Fruit fly (Drosophila melanogaster) whole organism, embryonic: ENCODE data around the gene Rack1.

ENCODE experiments used
- Atf-2 ChIP-seq: fragments of 200-800 bp; sonication (Bioruptor generic); optimal IDR thresholded peaks from 2 replicates; lab custom pipeline; 2016; ENCODE audit warnings: missing biosample characterization, missing genetic modification characterization
- CG11504 ChIP-seq: fragments of 200-800 bp; sonication (Bioruptor generic); optimal IDR thresholded peaks from 3 replicates; lab custom pipeline; 2019; ENCODE audit warnings: missing biosample characterization, mild to moderate bottlenecking, missing genetic modification characterization, moderate library complexity
- Doc2 ChIP-seq: fragments of 200-800 bp; sonication (Bioruptor generic); IDR thresholded peaks from 2 replicates; pipeline ENCODE4 v1.3.6; 2022; ENCODE audit warnings: missing biosample characterization, missing genetic modification characterization
- H15 ChIP-seq: fragments of 200-800 bp; sonication (Bioruptor generic); IDR thresholded peaks from 3 replicates; pipeline ENCODE4 v1.3.6; 2022; ENCODE audit warnings: missing biosample characterization, missing genetic modification characterization
- cad ChIP-seq: fragments of >200 bp; optimal IDR thresholded peaks from 2 replicates; lab custom pipeline; 2017; ENCODE audit warnings: missing biosample characterization, missing genetic modification characterization
- dm ChIP-seq: fragments of 200-800 bp; sonication (Bioruptor generic); optimal IDR thresholded peaks from 3 replicates; lab custom pipeline; 2016; ENCODE audit warnings: missing biosample characterization, missing genetic modification characterization
- dmrt11E ChIP-seq: fragments of 200-800 bp; sonication (Bioruptor generic); optimal IDR thresholded peaks from 3 replicates; lab custom pipeline; 2018; ENCODE audit warnings: missing biosample characterization, mild to moderate bottlenecking, missing genetic modification characterization, moderate library complexity
- ems ChIP-seq: fragments of 200-800 bp; sonication (Bioruptor generic); optimal IDR thresholded peaks from 3 replicates; lab custom pipeline; 2016; ENCODE audit warnings: missing biosample characterization, missing genetic modification characterization
- lbe ChIP-seq: fragments of 200-800 bp; sonication (Bioruptor generic); optimal IDR thresholded peaks from 2 replicates; lab custom pipeline; 2016; ENCODE audit warnings: missing biosample characterization, mild to moderate bottlenecking, missing genetic modification characterization
- shn ChIP-seq: fragments of 200-800 bp; sonication (Bioruptor generic); optimal IDR thresholded peaks from 3 replicates; lab custom pipeline; 2016; ENCODE audit warnings: missing biosample characterization, missing genetic modification characterization
- slou ChIP-seq: fragments of 200-800 bp; sonication (Bioruptor generic); optimal IDR thresholded peaks from 3 replicates; lab custom pipeline; 2016; ENCODE audit warnings: missing biosample characterization, missing genetic modification characterization
- tna ChIP-seq: fragments of 200-800 bp; sonication (Bioruptor generic); IDR thresholded peaks from 2 replicates; pipeline ENCODE4 v1.3.6; 2022; ENCODE audit warnings: missing biosample characterization, missing genetic modification characterization; ENCODE audit not compliant: partially characterized antibody
- z ChIP-seq: fragments of 200-800 bp; sonication (Bioruptor generic); IDR thresholded peaks from 3 replicates; pipeline ENCODE4 v1.3.6; 2022; ENCODE audit warnings: missing biosample characterization, missing genetic modification characterization

dm6 chr2L:7871332-7871731 lies 44.2 kb upstream of the Rack1 start, which contains the start of gene Proc:
- TF ChIP-seq Doc2 (no peak), cad (GFP tag; lab: Kevin White, UChicago) (no peak), dmrt11E (tag; lab: Kevin White, UChicago) (no peak), slou (GFP tag; lab: Kevin White, UChicago) (no peak), ems (GFP tag; lab: Kevin White, UChicago) (no peak), H15 (GFP tag; lab: Robert Waterston, UW) (no peak), lbe (no peak), z (no peak), Atf-2 (GFP tag; lab: Kevin White, UChicago) (no peak), dm (no peak), tna (GFP tag; lab: Robert Waterston, UW) (no peak), CG11504 (tag; lab: Kevin White, UChicago) (no peak), shn (GFP tag; lab: Kevin White, UChicago) (no peak)
